Worm (Caenorhabditis elegans) whole organism, mixed stage, embryonic: ENCODE data around the gene tut-2.

ENCODE experiments used
- blmp-1 ChIP-seq: fragments of 150-350 bp; optimal IDR thresholded peaks from 2 replicates; lab custom pipeline; 2014; ENCODE audit warnings: missing biosample characterization, missing genetic modification characterization
- elt-1 ChIP-seq: sonication (generic microtip); optimal IDR thresholded peaks from 2 replicates; lab custom pipeline; 2017; ENCODE audit warnings: missing genetic modification characterization, mild to moderate bottlenecking, missing compliant biosample characterization, antibody characterized with exemption, moderate library complexity, borderline replicate concordance; ENCODE audit not compliant: insufficient read depth
- lsy-2 ChIP-seq: fragments of 150-350 bp; optimal IDR thresholded peaks from 2 replicates; lab custom pipeline; 2014; ENCODE audit warnings: missing biosample characterization, missing genetic modification characterization
- mab-5 ChIP-seq: fragments of 150-350 bp; optimal IDR thresholded peaks from 2 replicates; lab custom pipeline; 2014; ENCODE audit warnings: missing biosample characterization, missing genetic modification characterization
- mep-1 ChIP-seq: fragments of 150-350 bp; optimal IDR thresholded peaks from 2 replicates; lab custom pipeline; 2017; ENCODE audit warnings: missing biosample characterization, missing genetic modification reagents, missing genetic modification characterization, inconsistent platforms
- nhr-28 ChIP-seq: fragments of 150-350 bp; optimal IDR thresholded peaks from 2 replicates; lab custom pipeline; 2014; ENCODE audit warnings: missing biosample characterization, missing genetic modification characterization
- unc-39 ChIP-seq: fragments of 150-350 bp; optimal IDR thresholded peaks from 2 replicates; lab custom pipeline; 2014; ENCODE audit warnings: missing biosample characterization, missing genetic modification characterization
- ztf-11 ChIP-seq: fragments of 150-350 bp; optimal IDR thresholded peaks from 2 replicates; lab custom pipeline; 2014; ENCODE audit warnings: missing biosample characterization, missing genetic modification characterization

ce11 chrV:10708346-10708745 lies 50.3 kb downstream of the tut-2 start:
- TF ChIP-seq ztf-11 = no peak
- no peak for TF ChIP-seq mab-5
- no peak for TF ChIP-seq lsy-2 (tag; lab: Kevin White, UChicago)
- TF ChIP-seq elt-1 (tag; lab: Kevin White, UChicago) = no peak
- TF ChIP-seq blmp-1 = no peak
- no peak for TF ChIP-seq nhr-28 (tag; lab: Kevin White, UChicago)
- no peak for TF ChIP-seq unc-39
- TF ChIP-seq mep-1 (tag; lab: Kevin White, UChicago) = no peak
